Worm (Caenorhabditis elegans) whole organism, midembryonic: ENCODE results near the gene F53B1.2.

Source experiments
- cog-1 ChIP-seq: sonication (generic microtip); optimal IDR thresholded peaks from 2 replicates; lab custom pipeline; 2016; ENCODE audit warnings: missing genetic modification characterization, missing compliant biosample characterization
- med-1 ChIP-seq: sonication (generic microtip); optimal IDR thresholded peaks from 2 replicates; lab custom pipeline; 2017; ENCODE audit warnings: missing genetic modification characterization, mild to moderate bottlenecking, missing compliant biosample characterization, antibody characterized with exemption, missing genetic modification reagents; ENCODE audit not compliant: insufficient read depth
- ref-1 ChIP-seq: fragments of 200-800 bp; sonication (Bioruptor generic); conservative IDR thresholded peaks from 2 replicates; pipeline ENCODE4 v1.3.6; 2022; ENCODE audit warnings: missing genetic modification reagents, missing genetic modification characterization, missing compliant biosample characterization
- ztf-23 ChIP-seq: fragments of 200-800 bp; sonication (Bioruptor generic); IDR thresholded peaks from 2 replicates; pipeline ENCODE4 v1.3.6; 2022; ENCODE audit warnings: missing genetic modification reagents, missing genetic modification characterization, missing compliant biosample characterization

DNA sequence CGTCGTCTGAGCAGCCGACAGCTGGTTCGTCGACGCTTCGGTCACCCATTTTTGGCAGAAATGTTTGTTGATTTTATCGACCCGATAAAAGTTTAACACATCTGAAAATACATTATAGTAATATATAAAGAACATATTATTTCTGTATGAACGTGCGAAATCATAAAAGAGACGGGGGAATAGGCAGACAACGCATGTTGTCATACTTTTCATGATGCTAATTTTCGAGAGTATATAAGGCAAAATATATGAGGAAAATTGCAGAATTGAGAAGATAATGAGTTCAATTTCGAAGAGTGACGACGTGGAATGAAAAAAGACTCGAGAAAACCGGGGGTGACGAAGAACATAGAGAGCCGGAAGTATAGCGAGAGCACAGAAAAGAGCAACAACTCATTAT, 21.4 kb downstream of the F53B1.2 start, which contains the start of gene F53B1.8:
- TF ChIP-seq ztf-23: no peak
- TF ChIP-seq cog-1 (tag; lab: Kevin White, UChicago): no peak
- no peak for TF ChIP-seq med-1
- no peak for TF ChIP-seq ref-1
